Worm (Caenorhabditis elegans) whole organism, early embryonic: ENCODE measurements around the gene nas-39.

Source experiments
- B0310.2 ChIP-seq: sonication (generic microtip); optimal IDR thresholded peaks from 2 replicates; lab custom pipeline; 2016; ENCODE audit warnings: mild to moderate bottlenecking, missing genetic modification characterization, missing compliant biosample characterization
- F13C5.2 ChIP-seq: sonication (generic microtip); optimal IDR thresholded peaks from 2 replicates; lab custom pipeline; 2017; ENCODE audit warnings: mild to moderate bottlenecking, missing genetic modification characterization, inconsistent platforms, missing compliant biosample characterization
- aly-1 ChIP-seq: sonication (generic microtip); optimal IDR thresholded peaks from 2 replicates; lab custom pipeline; 2016; ENCODE audit warnings: missing genetic modification characterization, missing compliant biosample characterization
- ama-1 ChIP-seq: fragments of 150-350 bp; optimal IDR thresholded peaks from 2 replicates; lab custom pipeline; 2014
- ceh-13 ChIP-seq: fragments of 200-800 bp; sonication (Bioruptor generic); optimal IDR thresholded peaks from 2 replicates; lab custom pipeline; 2018; ENCODE audit warnings: mild to moderate bottlenecking, missing genetic modification characterization, missing compliant biosample characterization
- ceh-36 ChIP-seq: sonication (generic microtip); optimal IDR thresholded peaks from 2 replicates; lab custom pipeline; 2016; ENCODE audit warnings: missing genetic modification characterization, inconsistent platforms, missing compliant biosample characterization
- ets-7 ChIP-seq: sonication (generic microtip); optimal IDR thresholded peaks from 2 replicates; lab custom pipeline; 2016; ENCODE audit warnings: missing genotype, missing genetic modification characterization, missing compliant biosample characterization
- flt-1 ChIP-seq: fragments of 200-800 bp; sonication (Bioruptor generic); IDR thresholded peaks from 2 replicates; pipeline ENCODE4 v1.3.6; 2022; ENCODE audit warnings: missing genetic modification characterization, missing compliant biosample characterization
- hmbx-1 ChIP-seq: sonication (generic microtip); optimal IDR thresholded peaks from 2 replicates; lab custom pipeline; 2016; ENCODE audit warnings: mild to moderate bottlenecking, missing genetic modification characterization, missing compliant biosample characterization
- hmg-4 ChIP-seq: fragments of 200-800 bp; sonication (Bioruptor generic); optimal IDR thresholded peaks from 2 replicates; lab custom pipeline; 2018; ENCODE audit warnings: mild to moderate bottlenecking, missing genetic modification characterization, missing compliant biosample characterization
- hnd-1 ChIP-seq: sonication (generic microtip); optimal IDR thresholded peaks from 2 replicates; lab custom pipeline; 2016; ENCODE audit warnings: missing genetic modification characterization, missing compliant biosample characterization
- pes-1 ChIP-seq: fragments of 200-800 bp; sonication (Bioruptor generic); IDR thresholded peaks from 2 replicates; pipeline ENCODE4 v1.3.6; 2022; ENCODE audit warnings: missing genetic modification reagents, missing genetic modification characterization, missing compliant biosample characterization
- scrt-1 ChIP-seq: fragments of 200-800 bp; sonication (Bioruptor generic); IDR thresholded peaks from 2 replicates; pipeline ENCODE4 v1.3.6; 2022; ENCODE audit warnings: missing genetic modification characterization, missing compliant biosample characterization
- sea-1 ChIP-seq: fragments of 200-800 bp; sonication (Bioruptor generic); conservative IDR thresholded peaks from 2 replicates; pipeline ENCODE4 v1.3.6; 2022; ENCODE audit warnings: missing genetic modification characterization, missing compliant biosample characterization
- tbx-11 ChIP-seq: fragments of 200-800 bp; sonication (Bioruptor generic); IDR thresholded peaks from 2 replicates; pipeline ENCODE4 v1.3.6; 2022; ENCODE audit warnings: missing genetic modification characterization, missing compliant biosample characterization
- tbx-37 ChIP-seq: fragments of 200-800 bp; sonication (Bioruptor generic); conservative IDR thresholded peaks from 2 replicates; pipeline ENCODE4 v1.3.6; 2022; ENCODE audit warnings: missing genetic modification reagents, missing genetic modification characterization, missing compliant biosample characterization
- tra-4 ChIP-seq: sonication (generic microtip); optimal IDR thresholded peaks from 2 replicates; lab custom pipeline; 2017; ENCODE audit warnings: missing genetic modification characterization, missing compliant biosample characterization

Gene nas-39

ce11 chrX:16484043-16484442 is 27.3 kb downstream of the nas-39 start:
- no peak for TF ChIP-seq ama-1 (lab: Kevin White, UChicago)
- TF ChIP-seq hmbx-1 (tag; lab: Kevin White, UChicago): no peak
- TF ChIP-seq ceh-36 (tag; lab: Kevin White, UChicago): no peak
- TF ChIP-seq flt-1: no peak
- no peak for TF ChIP-seq pes-1 (GFP tag; lab: Robert Waterston, UW)
- TF ChIP-seq scrt-1: no peak

ce11 chrX:16484681-16485080 is 28.0 kb downstream of the nas-39 start:
- TF ChIP-seq hmbx-1 (tag; lab: Kevin White, UChicago) (no peak), flt-1 (no peak), aly-1 (no peak), ama-1 (lab: Kevin White, UChicago) (no peak), pes-1 (GFP tag; lab: Robert Waterston, UW) (no peak), ceh-13 (GFP tag; lab: Kevin White, UChicago) (no peak), ceh-36 (tag; lab: Kevin White, UChicago) (no peak), sea-1 (GFP tag; lab: Robert Waterston, UW) (no peak), tbx-11 (GFP tag; lab: Robert Waterston, UW) (no peak), B0310.2 (tag; lab: Kevin White, UChicago) (no peak), hnd-1 (no peak), tra-4 (tag; lab: Kevin White, UChicago) (no peak), F13C5.2 (tag; lab: Kevin White, UChicago) (no peak), scrt-1 (no peak), hmg-4 (GFP tag; lab: Kevin White, UChicago) (no peak), ets-7 (tag; lab: Kevin White, UChicago) (no peak), tbx-37 (GFP tag; lab: Robert Waterston, UW) (no peak)

ce11 chrX:16485322-16485721 is 28.6 kb downstream of the nas-39 start:
- TF ChIP-seq ceh-13 (GFP tag; lab: Kevin White, UChicago): no peak

- TF ChIP-seq B0310.2 (tag; lab: Kevin White, UChicago): no peak
- no peak for TF ChIP-seq pes-1 (GFP tag; lab: Robert Waterston, UW)
- TF ChIP-seq ets-7 (tag; lab: Kevin White, UChicago): no peak
- TF ChIP-seq hmbx-1 (tag; lab: Kevin White, UChicago): no peak
- TF ChIP-seq tbx-37 (GFP tag; lab: Robert Waterston, UW): no peak
- TF ChIP-seq hnd-1: no peak
- no peak for TF ChIP-seq ama-1 (lab: Kevin White, UChicago)
- no peak for TF ChIP-seq sea-1 (GFP tag; lab: Robert Waterston, UW)
- TF ChIP-seq tbx-11 (GFP tag; lab: Robert Waterston, UW): no peak
- no peak for TF ChIP-seq tra-4 (tag; lab: Kevin White, UChicago)
- TF ChIP-seq F13C5.2 (tag; lab: Kevin White, UChicago): no peak
- no peak for TF ChIP-seq aly-1
- TF ChIP-seq scrt-1: no peak
- TF ChIP-seq hmg-4 (GFP tag; lab: Kevin White, UChicago): no peak
- TF ChIP-seq ceh-36 (tag; lab: Kevin White, UChicago): no peak
- TF ChIP-seq ceh-13 (GFP tag; lab: Kevin White, UChicago): no peak
- TF ChIP-seq flt-1: no peak
Observed at ce11 chrX:16487068-16487658, 30.4 kb downstream of the nas-39 start, which contains the start of gene cah-3. Gene cah-3 (plus strand): TSS chrX:16487481.

- TF ChIP-seq hnd-1 (no peak), ceh-13 (GFP tag; lab: Kevin White, UChicago) (no peak), scrt-1 (no peak), hmg-4 (GFP tag; lab: Kevin White, UChicago) (no peak), ets-7 (tag; lab: Kevin White, UChicago) (no peak), pes-1 (GFP tag; lab: Robert Waterston, UW) (no peak), tra-4 (tag; lab: Kevin White, UChicago) (no peak), F13C5.2 (tag; lab: Kevin White, UChicago) (no peak), hmbx-1 (tag; lab: Kevin White, UChicago) (no peak), sea-1 (GFP tag; lab: Robert Waterston, UW) (no peak), ceh-36 (tag; lab: Kevin White, UChicago) (no peak), flt-1 (no peak), tbx-11 (GFP tag; lab: Robert Waterston, UW) (no peak), tbx-37 (GFP tag; lab: Robert Waterston, UW) (no peak), aly-1 (no peak), ama-1 (lab: Kevin White, UChicago) (no peak), B0310.2 (tag; lab: Kevin White, UChicago) (no peak)
Observed at ce11 chrX:16490753-16491152, 34.0 kb downstream of the nas-39 start.

- TF ChIP-seq tbx-37 (GFP tag; lab: Robert Waterston, UW): no peak
- TF ChIP-seq aly-1: no peak
- TF ChIP-seq ets-7 (tag; lab: Kevin White, UChicago): no peak
- TF ChIP-seq ama-1 (lab: Kevin White, UChicago): no peak
- no peak for TF ChIP-seq hnd-1
- no peak for TF ChIP-seq flt-1
- no peak for TF ChIP-seq tbx-11 (GFP tag; lab: Robert Waterston, UW)
- TF ChIP-seq hmg-4 (GFP tag; lab: Kevin White, UChicago): no peak
- TF ChIP-seq B0310.2 (tag; lab: Kevin White, UChicago): no peak
Observed at ce11 chrX:16494630-16495029, 37.9 kb downstream of the nas-39 start, which contains the start of gene K05G3.2. Gene K05G3.2 (plus strand): TSS chrX:16494930.

- TF ChIP-seq sea-1 (GFP tag; lab: Robert Waterston, UW) (no peak), hnd-1 (no peak), ceh-36 (tag; lab: Kevin White, UChicago) (no peak), B0310.2 (tag; lab: Kevin White, UChicago) (no peak), tra-4 (tag; lab: Kevin White, UChicago) (no peak), tbx-37 (GFP tag; lab: Robert Waterston, UW) (no peak), aly-1 (no peak), hmg-4 (GFP tag; lab: Kevin White, UChicago) (no peak), ceh-13 (GFP tag; lab: Kevin White, UChicago) (no peak)
Observed at ce11 chrX:16501032-16501431, 44.3 kb downstream of the nas-39 start, which contains the start of gene K05G3.1. Gene K05G3.1 (plus strand): TSS chrX:16501332.
